Fruit fly (Drosophila melanogaster): ENCODE data around the gene tim.

Gene tim

DNA sequence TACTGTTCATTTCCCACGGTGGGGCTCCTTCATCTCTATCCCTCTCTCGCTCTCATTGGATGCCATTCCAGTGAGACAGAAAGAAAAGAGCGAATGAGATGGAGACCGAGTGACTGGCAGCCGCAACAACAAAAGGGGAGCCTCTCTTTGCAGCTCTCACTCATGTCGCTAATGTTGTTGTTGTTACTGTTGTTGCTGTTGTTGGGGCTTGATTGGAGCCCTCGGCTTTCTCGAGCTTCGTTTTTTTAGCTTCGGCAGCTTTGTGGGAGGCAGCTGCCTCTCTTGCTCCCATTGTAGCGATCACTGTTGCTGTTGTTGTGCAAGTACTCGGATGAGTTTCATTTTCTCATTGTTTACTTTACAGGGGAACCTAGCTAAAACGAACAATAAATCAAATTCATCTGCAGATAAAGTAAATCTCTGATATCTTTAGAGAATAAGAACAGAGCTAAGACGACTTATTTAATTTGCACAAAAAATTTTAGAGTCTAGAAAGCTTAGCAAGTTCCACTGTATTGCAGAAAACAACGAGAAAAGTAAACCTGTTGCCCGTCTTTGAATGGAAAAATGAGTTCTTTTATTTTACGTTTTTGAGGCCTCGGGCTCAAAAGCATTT lies 26.4 kb upstream of the tim start:
- TF ChIP-seq CG17801 (GFP tag; optimal IDR thresholded peaks at IDR 0.05; ENCODE audit: partially characterized antibody) = no peak

DNA sequence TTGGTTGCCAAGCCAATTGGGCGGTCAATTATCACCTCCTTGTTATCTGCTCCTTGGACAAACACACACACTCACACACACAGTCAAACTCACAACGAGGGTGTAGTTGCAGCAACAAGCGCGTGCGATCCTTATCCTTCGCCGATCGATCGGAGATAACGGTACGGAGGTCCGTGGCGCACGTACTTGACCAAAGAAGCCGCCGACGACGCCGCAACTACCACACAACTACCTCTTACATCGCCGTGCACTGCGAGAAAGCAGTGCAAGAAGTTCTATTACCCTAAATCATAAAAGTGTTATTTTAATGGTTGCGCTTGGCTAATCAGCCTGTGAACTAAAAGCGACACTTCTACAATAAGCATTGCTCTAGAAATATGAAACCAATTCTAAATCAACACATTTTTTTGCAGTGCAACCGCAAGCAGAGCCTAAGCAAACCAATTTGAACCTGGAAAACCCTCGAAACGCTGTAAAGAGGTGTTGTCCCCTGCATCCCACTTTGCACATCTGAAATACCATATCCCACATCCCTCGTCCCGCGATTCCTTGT lies 25.1 kb upstream of the tim start:
- no peak for TF ChIP-seq CG17801 (GFP tag; optimal IDR thresholded peaks at IDR 0.05; ENCODE audit: partially characterized antibody)

DNA sequence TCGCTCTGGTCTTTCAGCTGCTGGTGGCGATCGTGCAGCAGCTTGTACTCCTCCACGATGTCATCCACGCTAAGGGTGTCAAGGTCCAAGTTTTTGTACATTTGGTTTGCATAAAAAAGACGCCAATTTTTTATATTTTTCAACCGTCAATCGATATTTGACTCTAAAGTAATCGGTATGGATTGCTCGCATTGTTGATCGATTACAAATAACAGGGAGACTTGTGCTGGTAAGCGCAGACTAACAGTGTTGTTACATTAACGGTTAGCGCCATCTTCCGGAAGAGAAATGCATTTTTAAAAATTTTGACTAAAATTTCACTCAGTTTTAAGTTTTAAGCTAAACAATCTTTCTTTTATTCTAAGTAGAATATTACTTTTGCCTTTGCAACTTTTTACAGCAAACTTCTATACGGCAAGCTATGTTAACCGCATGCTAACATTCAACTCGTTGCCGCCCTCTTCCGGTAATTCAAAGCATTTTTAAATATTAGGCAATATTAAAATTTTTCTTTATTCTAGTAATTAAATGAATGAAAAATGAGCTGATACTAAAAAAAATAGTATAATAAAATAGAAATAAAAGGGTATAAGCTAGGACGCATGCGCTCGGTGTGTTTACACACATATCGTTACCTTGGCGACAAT lies 22.4 kb upstream of the tim start, which contains the start of the genes Spindly and IFT57:
Spindly (minus strand) TSS at position 132 of the 647 bp plus-strand sequence.
IFT57 (plus strand) TSS at position 604 of the 647 bp plus-strand sequence.
- no peak for TF ChIP-seq CG17801 (GFP tag; optimal IDR thresholded peaks at IDR 0.05; ENCODE audit: partially characterized antibody)

DNA sequence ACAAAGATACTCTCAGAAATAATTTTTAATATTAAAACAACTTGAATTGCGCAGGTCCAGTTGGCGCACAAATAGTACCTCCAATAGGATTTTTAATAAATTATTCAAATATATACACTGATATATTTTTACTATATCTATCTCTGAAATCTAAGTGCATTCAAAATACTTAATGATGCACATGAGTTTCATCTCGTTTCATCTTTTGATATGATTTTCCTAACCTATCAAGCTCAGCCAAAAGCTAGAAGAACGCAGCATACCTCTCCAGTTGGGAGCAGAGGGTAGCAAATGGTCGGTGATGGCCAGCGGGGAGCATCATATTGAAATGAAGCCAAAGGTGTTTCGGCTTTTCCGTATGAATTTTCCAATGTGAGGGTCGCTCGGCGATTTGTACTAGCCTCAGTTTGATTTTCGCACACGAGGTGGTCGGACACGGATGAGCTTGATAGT lies 16.8 kb upstream of the tim start, which contains the start of gene CG8852:
CG8852 (plus strand) TSS at position 403 of the 453 bp plus-strand sequence.
- TF ChIP-seq CG17801 (GFP tag; optimal IDR thresholded peaks at IDR 0.05; ENCODE audit: partially characterized antibody) = no peak

DNA sequence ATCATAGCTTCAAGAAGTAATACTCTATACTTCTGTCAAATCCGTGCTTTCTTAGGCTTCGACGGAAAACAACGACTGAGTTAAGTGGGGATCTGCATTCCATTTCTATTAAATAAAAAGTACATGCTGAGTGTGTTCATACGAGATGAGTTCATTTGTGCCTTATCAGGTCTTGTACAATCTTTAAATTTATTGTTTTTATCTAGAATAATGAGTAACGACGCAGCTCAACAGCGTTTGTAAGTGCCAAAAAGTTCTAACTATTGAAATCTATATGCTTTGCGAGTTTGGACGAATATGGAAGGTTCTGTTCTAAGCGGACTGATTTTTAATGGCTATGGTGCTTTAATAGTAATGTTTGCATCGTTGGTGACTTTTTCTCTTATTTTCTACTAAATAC lies 16.0 kb upstream of the tim start, which contains the start of gene Sr-CIV:
Sr-CIV (minus strand) TSS at position 101 of the 400 bp plus-strand sequence.
- TF ChIP-seq CG17801 (GFP tag; optimal IDR thresholded peaks at IDR 0.05; ENCODE audit: partially characterized antibody) = no peak

DNA sequence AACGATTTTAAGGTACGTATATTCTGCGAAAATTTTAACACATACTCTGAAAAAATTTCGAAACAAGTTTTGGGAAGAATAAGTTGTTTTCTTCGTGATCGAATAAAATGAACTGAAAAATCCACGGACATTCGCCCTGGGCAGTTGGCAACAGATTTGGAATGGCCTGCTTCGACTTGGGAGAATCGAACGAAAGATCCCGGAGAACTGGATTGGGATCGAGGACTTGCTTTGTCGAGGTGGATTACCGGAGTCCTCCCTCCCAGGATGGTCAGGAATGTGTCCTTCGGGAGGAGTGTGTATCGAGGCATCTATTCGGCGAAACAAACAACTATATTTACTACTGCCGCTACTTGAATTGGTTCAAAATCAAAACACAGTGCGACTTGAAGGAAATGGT lies 11.6 kb upstream of the tim start, which contains the start of the genes CG3213 and CG8851:
CG3213 (minus strand) TSS at position 101 of the 400 bp plus-strand sequence.
CG8851 (plus strand) TSS at position 127 of the 400 bp plus-strand sequence.
- no peak for TF ChIP-seq CG17801 (GFP tag; optimal IDR thresholded peaks at IDR 0.05; ENCODE audit: partially characterized antibody)

DNA sequence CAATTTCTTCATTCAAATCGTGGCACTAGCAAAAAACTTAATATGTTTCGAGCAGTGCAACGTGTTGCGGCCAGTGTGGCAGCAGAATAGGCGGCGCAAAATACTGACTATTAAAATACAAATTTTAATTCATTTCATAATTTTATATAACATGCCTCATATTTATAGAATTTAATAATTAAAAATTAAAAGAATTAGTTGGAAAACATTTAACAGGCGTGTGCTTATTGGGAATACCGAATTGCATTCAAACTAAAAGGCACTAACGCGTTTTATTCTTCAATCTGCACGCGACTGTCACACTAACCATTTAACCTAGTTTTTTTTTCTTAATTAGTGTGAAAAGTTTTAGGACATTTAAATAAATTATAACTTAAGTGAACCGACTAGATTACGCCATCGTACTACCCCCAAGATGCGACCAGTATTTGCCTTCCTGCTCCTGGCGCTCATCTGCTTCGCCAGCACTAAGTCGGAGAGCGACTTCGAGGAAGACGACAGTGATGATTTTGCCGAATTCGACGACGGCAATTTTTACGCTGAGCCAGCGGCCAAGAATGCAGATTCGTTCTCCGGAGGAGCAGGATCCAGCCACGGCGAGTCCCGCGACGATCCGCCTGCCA lies 6.8 kb upstream of the tim start, which contains the start of the genes LeuRS and CG17593:
LeuRS (minus strand) TSS at position 88 of the 623 bp plus-strand sequence.
CG17593 (plus strand) TSS at position 304 of the 623 bp plus-strand sequence.
- TF ChIP-seq CG17801 (GFP tag; optimal IDR thresholded peaks at IDR 0.05; ENCODE audit: partially characterized antibody) = no peak

DNA sequence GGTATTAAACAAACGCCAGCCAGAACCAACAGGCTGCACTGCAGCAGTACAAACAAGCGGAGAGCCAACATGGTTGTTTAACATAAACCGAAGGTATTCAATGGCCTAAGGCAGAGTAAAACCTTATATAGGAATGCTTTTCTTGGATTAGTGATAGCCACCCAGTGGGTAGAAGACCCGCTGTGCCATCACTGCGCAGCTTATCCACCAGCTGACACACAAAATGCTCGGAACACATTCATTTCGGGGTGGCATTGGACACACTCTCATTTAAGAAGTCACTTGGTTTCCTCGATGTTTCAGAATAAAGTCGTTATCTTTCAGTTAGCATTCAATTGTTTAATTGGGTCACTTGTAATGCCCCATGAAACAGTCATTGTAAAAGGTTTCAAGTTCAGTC lies 2.1 kb upstream of the tim start, which contains the start of gene CG31954:
CG31954 (minus strand) TSS at position 101 of the 400 bp plus-strand sequence.
- TF ChIP-seq CG17801 (GFP tag; optimal IDR thresholded peaks at IDR 0.05; ENCODE audit: partially characterized antibody) = no peak

DNA sequence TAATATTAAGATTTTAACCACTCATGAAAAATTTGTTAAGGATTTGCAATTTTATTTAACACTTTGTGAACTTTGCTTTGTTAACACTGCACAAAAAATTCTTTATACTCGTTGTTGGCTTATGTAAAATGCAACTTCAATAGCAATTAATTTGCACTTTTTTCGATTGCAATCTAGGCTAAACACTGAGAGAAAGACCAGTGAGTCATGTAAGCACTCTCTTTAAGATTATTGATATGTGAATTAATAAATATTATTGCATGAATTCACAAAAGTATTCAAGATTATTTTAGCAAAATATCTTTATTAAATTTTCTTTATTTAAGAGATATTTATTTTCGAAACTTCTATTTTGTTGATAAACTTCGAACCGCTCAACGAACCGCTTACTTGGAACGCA lies 1.1 kb downstream of the tim start:
- TF ChIP-seq CG17801 (GFP tag; optimal IDR thresholded peaks at IDR 0.05; ENCODE audit: partially characterized antibody) = no peak

DNA sequence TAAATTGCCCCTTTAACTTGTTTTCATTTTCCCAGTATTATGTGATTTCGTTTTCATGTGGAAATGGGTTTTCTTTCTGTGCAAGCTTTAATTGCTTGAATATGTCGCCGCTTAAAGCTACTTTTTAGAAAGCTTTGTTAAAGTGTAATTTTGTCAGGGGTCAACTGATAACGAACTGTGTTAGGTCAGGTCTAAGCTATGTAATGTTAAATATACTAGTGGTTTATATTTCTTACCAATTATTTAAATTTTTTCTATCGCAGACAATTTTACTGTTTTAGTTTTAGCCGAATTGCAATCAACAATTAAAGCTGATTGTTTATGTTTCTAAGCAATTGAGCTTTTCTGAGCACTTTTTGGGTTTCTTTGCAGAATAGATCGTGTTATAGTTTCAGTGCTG lies 1.6 kb downstream of the tim start:
- TF ChIP-seq CG17801 (GFP tag; optimal IDR thresholded peaks at IDR 0.05; ENCODE audit: partially characterized antibody) = no peak

DNA sequence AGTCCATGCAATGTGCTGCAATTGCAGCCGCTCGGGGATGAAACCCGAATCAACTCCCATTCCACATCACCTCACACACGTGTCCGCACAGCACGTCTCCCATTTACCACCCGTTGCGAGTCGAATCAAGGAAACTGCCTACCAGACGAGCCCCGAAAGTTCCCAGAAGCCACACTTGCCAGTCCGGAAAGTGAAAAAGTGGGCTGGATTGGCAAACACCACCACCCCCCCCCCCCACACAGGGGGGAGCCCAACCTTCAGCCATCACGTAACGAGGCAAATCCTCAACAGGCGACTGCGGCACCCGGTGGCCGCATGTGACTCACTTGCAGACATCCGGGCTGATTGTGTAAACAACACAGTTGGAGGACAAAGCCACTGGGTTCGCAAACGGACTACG lies 3.1 kb downstream of the tim start:
- TF ChIP-seq CG17801 (GFP tag; optimal IDR thresholded peaks at IDR 0.05; ENCODE audit: partially characterized antibody) = no peak

DNA sequence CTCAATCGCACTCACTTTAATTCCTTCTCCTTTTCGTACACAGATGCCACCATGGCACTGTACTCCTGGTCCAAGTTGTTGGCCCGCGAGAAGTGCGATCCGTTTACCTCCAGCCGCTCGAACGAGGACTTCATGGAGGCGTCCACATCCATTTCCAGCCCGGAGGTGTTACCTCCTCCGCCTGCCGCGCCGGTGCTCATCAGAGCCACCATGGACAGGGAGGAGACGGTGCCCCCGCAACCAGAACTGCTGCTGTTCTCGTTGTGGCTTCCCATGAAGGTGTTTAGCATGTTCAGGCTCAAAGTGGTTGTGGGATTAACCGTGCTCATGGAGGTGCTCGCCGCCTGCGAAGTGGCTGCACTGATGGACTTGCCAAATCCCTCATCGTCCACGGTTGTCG lies 12.5 kb downstream of the tim start:
- TF ChIP-seq CG17801 (GFP tag; optimal IDR thresholded peaks at IDR 0.05; ENCODE audit: partially characterized antibody) = no peak

DNA sequence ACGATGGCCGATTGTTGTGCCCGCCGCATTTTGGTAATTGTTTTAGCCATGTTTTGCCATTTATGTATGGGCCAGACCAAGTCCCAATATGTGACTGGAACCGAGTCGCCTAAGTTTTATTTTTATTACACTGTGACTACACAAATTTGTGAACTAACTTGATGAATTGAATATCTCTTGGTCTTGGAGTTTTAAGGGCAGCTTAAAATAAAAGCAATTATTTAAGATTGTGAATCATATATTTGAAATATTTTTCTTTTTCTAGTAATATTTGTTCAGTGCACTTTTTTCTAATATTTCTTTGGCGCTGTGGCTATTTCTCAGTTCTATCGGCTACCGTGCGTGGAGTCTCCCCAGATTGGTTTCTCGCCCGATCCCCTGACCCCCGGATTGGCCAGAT lies 14.4 kb downstream of the tim start:
- no peak for TF ChIP-seq CG17801 (GFP tag; optimal IDR thresholded peaks at IDR 0.05; ENCODE audit: partially characterized antibody)

DNA sequence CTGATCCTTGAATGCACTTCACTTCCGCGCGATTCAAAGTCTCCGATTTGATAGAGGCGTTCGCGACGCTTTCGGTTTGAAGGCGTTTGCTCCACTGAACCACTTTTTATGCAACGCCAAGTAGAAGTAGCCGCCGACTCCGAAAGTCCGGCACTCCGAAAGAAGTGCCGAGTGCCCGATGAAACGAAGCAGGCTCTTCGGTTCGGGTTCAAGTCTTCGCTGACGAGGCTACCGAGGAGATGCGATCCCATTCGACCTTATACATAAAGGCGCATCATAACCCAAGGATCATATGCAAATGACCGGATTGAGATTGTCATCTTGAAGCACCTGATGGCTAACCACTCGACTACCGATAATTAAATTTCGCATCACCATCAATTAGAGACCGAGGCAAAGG lies 16.9 kb downstream of the tim start, which contains the start of gene CG15414:
CG15414 (minus strand) TSS at position 101 of the 400 bp plus-strand sequence.
- no peak for TF ChIP-seq CG17801 (GFP tag; optimal IDR thresholded peaks at IDR 0.05; ENCODE audit: partially characterized antibody)

DNA sequence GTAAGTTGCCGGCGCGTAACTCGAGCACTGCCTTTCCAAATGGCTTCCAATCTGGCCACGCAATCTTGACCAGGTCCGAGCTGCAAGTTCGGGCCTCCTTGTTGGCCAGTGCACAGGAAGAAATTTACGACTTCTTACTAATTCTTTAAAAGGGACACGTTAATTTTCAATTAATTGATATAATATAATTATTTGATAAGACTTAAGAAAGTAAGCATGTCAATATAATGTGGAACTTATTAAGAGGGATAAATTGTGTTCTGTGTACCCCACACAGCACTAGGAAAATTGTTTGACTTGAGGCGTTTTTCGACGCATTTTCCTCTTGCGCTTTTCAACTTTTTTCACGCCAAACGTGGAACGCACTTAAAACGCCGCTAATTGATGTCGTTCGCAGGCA lies 22.4 kb downstream of the tim start:
- TF ChIP-seq CG17801 (GFP tag; optimal IDR thresholded peaks at IDR 0.05; ENCODE audit: partially characterized antibody) = no peak

Measured in ovary, adult (tissue).